Fruit fly (Drosophila melanogaster) whole organism, prepupa: ENCODE results near the gene topi.

ENCODE experiments used
- Blimp-1 ChIP-seq: fragments of 200-800 bp; sonication (Bioruptor generic); optimal IDR thresholded peaks from 3 replicates; lab custom pipeline; 2017; ENCODE audit warnings: missing biosample characterization, missing genetic modification characterization, mild to moderate bottlenecking, moderate library complexity, missing genetic modification reagents
- CG10631 ChIP-seq: fragments of 200-800 bp; sonication (Bioruptor generic); optimal IDR thresholded peaks from 2 replicates; lab custom pipeline; 2016; ENCODE audit warnings: missing biosample characterization, missing genetic modification characterization
- CG11762 ChIP-seq: fragments of 200-800 bp; sonication (Bioruptor generic); optimal IDR thresholded peaks from 3 replicates; lab custom pipeline; 2016; ENCODE audit warnings: missing biosample characterization, missing genetic modification characterization; ENCODE audit not compliant: insufficient read depth
- CG11902 ChIP-seq: fragments of 200-800 bp; sonication (Bioruptor generic); optimal IDR thresholded peaks from 3 replicates; lab custom pipeline; 2016; ENCODE audit warnings: missing biosample characterization, missing genetic modification characterization
- CG16779 ChIP-seq: fragments of 200-800 bp; sonication (Bioruptor generic); optimal IDR thresholded peaks from 3 replicates; lab custom pipeline; 2017; ENCODE audit warnings: missing biosample characterization, mild to moderate bottlenecking, missing genetic modification characterization
- CG3032 ChIP-seq: fragments of 200-800 bp; optimal IDR thresholded peaks from 2 replicates; lab custom pipeline; 2019; ENCODE audit warnings: missing biosample characterization, mild to moderate bottlenecking, missing genetic modification characterization, moderate library complexity
- CG34406 ChIP-seq: fragments of 200-800 bp; sonication (Bioruptor generic); optimal IDR thresholded peaks from 3 replicates; lab custom pipeline; 2016; ENCODE audit warnings: missing biosample characterization, missing genetic modification characterization
- CG6163 ChIP-seq: fragments of 200-800 bp; sonication (Bioruptor generic); IDR thresholded peaks from 3 replicates; pipeline ENCODE4 v1.3.6; 2022; ENCODE audit warnings: missing biosample characterization, missing genetic modification characterization
- CG6276 ChIP-seq: fragments of 200-800 bp; sonication (Bioruptor generic); optimal IDR thresholded peaks from 2 replicates; lab custom pipeline; 2017; ENCODE audit warnings: missing biosample characterization, mild to moderate bottlenecking, missing genetic modification characterization
- CG6808 ChIP-seq: fragments of 200-800 bp; sonication (Bioruptor generic); optimal IDR thresholded peaks from 3 replicates; lab custom pipeline; 2017; ENCODE audit warnings: missing biosample characterization, missing genetic modification characterization, mild to moderate bottlenecking, moderate library complexity, missing genetic modification reagents
- CG7368 ChIP-seq: fragments of 200-800 bp; sonication (Bioruptor generic); optimal IDR thresholded peaks from 3 replicates; lab custom pipeline; 2016; ENCODE audit warnings: missing biosample characterization, missing genetic modification characterization
- CG8119 ChIP-seq: fragments of 200-800 bp; sonication (Bioruptor generic); IDR thresholded peaks from 3 replicates; pipeline ENCODE4 v1.3.6; 2022; ENCODE audit warnings: missing biosample characterization, missing genetic modification characterization
- CG8319 ChIP-seq: fragments of 200-800 bp; sonication (Bioruptor generic); optimal IDR thresholded peaks from 3 replicates; lab custom pipeline; 2016; ENCODE audit warnings: missing biosample characterization, missing genetic modification characterization
- CG8632 ChIP-seq: fragments of 200-800 bp; sonication (Bioruptor generic); optimal IDR thresholded peaks from 3 replicates; lab custom pipeline; 2016; ENCODE audit warnings: missing biosample characterization, missing genetic modification characterization
- CG9139 ChIP-seq: fragments of 200-800 bp; sonication (Bioruptor generic); optimal IDR thresholded peaks from 3 replicates; lab custom pipeline; 2017; ENCODE audit warnings: missing biosample characterization, mild to moderate bottlenecking, missing genetic modification characterization
- Eip75B ChIP-seq: fragments of 200-800 bp; sonication (Bioruptor generic); optimal IDR thresholded peaks from 3 replicates; lab custom pipeline; 2016; ENCODE audit warnings: missing biosample characterization, missing genetic modification characterization
- Eip78C ChIP-seq: fragments of 200-800 bp; sonication (Bioruptor generic); peaks from one replicate; lab custom pipeline; 2016; ENCODE audit warnings: missing biosample characterization, missing genetic modification characterization
- Ets21C ChIP-seq: fragments of 200-800 bp; sonication (Bioruptor generic); optimal IDR thresholded peaks from 3 replicates; lab custom pipeline; 2016; ENCODE audit warnings: missing biosample characterization, missing genetic modification characterization
- Ets96B ChIP-seq: fragments of 200-800 bp; optimal IDR thresholded peaks from 2 replicates; lab custom pipeline; 2019; ENCODE audit warnings: missing biosample characterization, mild to moderate bottlenecking, missing genetic modification characterization, moderate library complexity
- Hr38 ChIP-seq: sonication (Bioruptor generic); optimal IDR thresholded peaks from 2 replicates; lab custom pipeline; 2016; ENCODE audit warnings: missing biosample characterization, missing genetic modification characterization
- Hr4 ChIP-seq: fragments of 200-800 bp; sonication (Bioruptor generic); optimal IDR thresholded peaks from 3 replicates; lab custom pipeline; 2016; ENCODE audit warnings: missing biosample characterization, missing genetic modification characterization
- Lpt ChIP-seq: fragments of 200-800 bp; sonication (Bioruptor generic); optimal IDR thresholded peaks from 3 replicates; lab custom pipeline; 2016; ENCODE audit warnings: missing biosample characterization, missing genetic modification characterization
- Met ChIP-seq: fragments of 200-800 bp; sonication (Bioruptor generic); optimal IDR thresholded peaks from 3 replicates; lab custom pipeline; 2016; ENCODE audit warnings: missing biosample characterization, missing genetic modification characterization
- OdsH ChIP-seq: fragments of 200-800 bp; sonication (Bioruptor generic); optimal IDR thresholded peaks from 3 replicates; lab custom pipeline; 2016; ENCODE audit warnings: missing biosample characterization, missing genetic modification characterization
- Smox ChIP-seq: fragments of 200-800 bp; sonication (Bioruptor generic); optimal IDR thresholded peaks from 3 replicates; lab custom pipeline; 2016; ENCODE audit warnings: missing biosample characterization, missing genetic modification characterization
- Sox102F ChIP-seq: fragments of 200-800 bp; sonication (Bioruptor generic); optimal IDR thresholded peaks from 2 replicates; lab custom pipeline; 2016; ENCODE audit warnings: missing biosample characterization, mild to moderate bottlenecking, missing genetic modification characterization
- Sox14 ChIP-seq: fragments of 200-800 bp; sonication (Bioruptor generic); optimal IDR thresholded peaks from 3 replicates; lab custom pipeline; 2016; ENCODE audit warnings: missing biosample characterization, missing genetic modification characterization
- Sox15 ChIP-seq: fragments of 200-800 bp; sonication (Bioruptor generic); optimal IDR thresholded peaks from 3 replicates; lab custom pipeline; 2016; ENCODE audit warnings: missing biosample characterization, missing genetic modification characterization
- achi ChIP-seq: fragments of 200-800 bp; sonication (Bioruptor generic); optimal IDR thresholded peaks from 3 replicates; lab custom pipeline; 2016; ENCODE audit warnings: missing biosample characterization, missing genetic modification characterization
- acj6 ChIP-seq: fragments of 200-800 bp; sonication (Bioruptor generic); optimal IDR thresholded peaks from 3 replicates; lab custom pipeline; 2016; ENCODE audit warnings: missing biosample characterization, missing genetic modification characterization
- cyc ChIP-seq: fragments of 200-800 bp; sonication (Bioruptor generic); optimal IDR thresholded peaks from 3 replicates; lab custom pipeline; 2016; ENCODE audit warnings: missing biosample characterization, missing genetic modification characterization
- dac ChIP-seq: fragments of 200-800 bp; sonication (Bioruptor generic); optimal IDR thresholded peaks from 2 replicates; lab custom pipeline; 2017; ENCODE audit warnings: missing biosample characterization, mild to moderate bottlenecking, missing genetic modification characterization
- esn ChIP-seq: fragments of 200-800 bp; sonication (Bioruptor generic); optimal IDR thresholded peaks from 2 replicates; lab custom pipeline; 2016; ENCODE audit warnings: missing biosample characterization, mild to moderate bottlenecking, missing genetic modification characterization, moderate library complexity
- lz ChIP-seq: fragments of 200-800 bp; sonication (Bioruptor generic); optimal IDR thresholded peaks from 3 replicates; lab custom pipeline; 2016; ENCODE audit warnings: missing biosample characterization, missing genetic modification characterization
- net ChIP-seq: fragments of 200-800 bp; sonication (Bioruptor generic); optimal IDR thresholded peaks from 3 replicates; lab custom pipeline; 2016; ENCODE audit warnings: missing biosample characterization, missing genetic modification characterization
- salr ChIP-seq, 2 experiments: fragments of 200-800 bp; sonication (Bioruptor generic); optimal IDR thresholded peaks; 3 replicates each; lab custom pipeline; 2016 to 2018; ENCODE audit warnings: missing biosample characterization in 2 of 2, missing genetic modification characterization in 2 of 2, mild to moderate bottlenecking in 1 of 2
- spab ChIP-seq: fragments of 200-800 bp; sonication (Bioruptor generic); optimal IDR thresholded peaks from 2 replicates; lab custom pipeline; 2017; ENCODE audit warnings: missing biosample characterization, mild to moderate bottlenecking, missing genetic modification characterization, missing genetic modification reagents
- ss ChIP-seq, 2 experiments: fragments of 200-800 bp; sonication (Bioruptor generic); optimal IDR thresholded peaks; 2 replicates in 1 of 2; 3 replicates in 1 of 2; lab custom pipeline; 2017 to 2018; ENCODE audit warnings: mild to moderate bottlenecking in 2 of 2, missing biosample characterization in 2 of 2, missing genetic modification characterization in 2 of 2, moderate library complexity in 1 of 2
- svp ChIP-seq: fragments of 200-800 bp; sonication (Bioruptor generic); peaks from one replicate; lab custom pipeline; 2016; ENCODE audit warnings: missing biosample characterization, missing genetic modification characterization
- topi ChIP-seq: fragments of 200-800 bp; sonication (Bioruptor generic); optimal IDR thresholded peaks from 3 replicates; lab custom pipeline; 2016; ENCODE audit warnings: missing biosample characterization, missing genetic modification characterization
- vri ChIP-seq: fragments of 200-800 bp; sonication (Bioruptor generic); optimal IDR thresholded peaks from 3 replicates; lab custom pipeline; 2016; ENCODE audit warnings: missing biosample characterization, mild to moderate bottlenecking, missing genetic modification characterization

Gene topi

DNA sequence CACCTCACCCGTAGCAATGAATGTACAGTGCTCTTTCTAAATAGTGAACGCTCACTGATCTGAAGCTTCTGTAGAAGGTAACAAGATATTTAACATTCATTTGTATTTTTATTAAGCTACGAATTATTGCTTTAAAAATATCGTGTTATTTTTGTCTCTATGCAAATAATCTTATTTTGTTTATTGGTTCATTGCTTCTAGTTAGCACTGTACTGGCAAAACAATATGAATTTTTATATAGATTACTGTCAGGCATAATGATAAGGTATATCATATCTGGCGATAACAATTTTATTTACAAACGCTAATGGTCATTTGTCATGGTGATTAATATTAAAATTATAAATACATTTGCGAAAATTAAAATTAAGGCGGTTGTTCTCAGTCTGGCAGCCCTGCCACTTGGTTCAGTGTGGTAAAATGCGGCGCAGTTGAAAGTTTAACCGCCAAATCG lies 3.4 kb upstream of the topi start, which contains the start of gene CG9471 (continued):
- TF ChIP-seq CG6808 (peak; percentile 87), CG8119 (GFP tag; lab: Robert Waterston, UW) (peak; percentile 95), cyc (GFP tag; lab: Kevin White, UChicago) (peak; percentile 96), Sox14 (GFP tag; lab: Kevin White, UChicago) (peak; percentile 97), CG7368 (peak; percentile 94), CG34406 (peak; percentile 95), Ets21C (GFP tag; lab: Kevin White, UChicago) (peak; percentile 94), salr (GFP tag; optimal IDR thresholded peaks at IDR 0.05; lab: Kevin White, UChicago) (peak; percentile 76 to 91), Sox102F (GFP tag; lab: Kevin White, UChicago) (peak; percentile 97), CG3032 (peak; percentile 89), CG11902 (GFP tag; lab: Kevin White, UChicago) (peak; percentile 92), lz (peak; percentile 96), Ets96B (tag; lab: Kevin White, UChicago) (peak; percentile 90), CG8632 (GFP tag; lab: Kevin White, UChicago) (peak; percentile 96), CG6163 (GFP tag; lab: Robert Waterston, UW) (peak; percentile 97), CG11762 (GFP tag; lab: Kevin White, UChicago) (peak; percentile 94), CG8319 (GFP tag; lab: Kevin White, UChicago) (peak; percentile 91), achi (GFP tag; lab: Kevin White, UChicago) (peak; percentile 95), dac (GFP tag; lab: Kevin White, UChicago) (peak; percentile 60), esn (peak; percentile 98), spab (GFP tag; lab: Kevin White, UChicago) (peak; percentile 82), vri (GFP tag; lab: Kevin White, UChicago) (peak; percentile 98), net (peak; percentile 95), Smox (GFP tag; lab: Kevin White, UChicago) (peak; percentile 96), acj6 (GFP tag; lab: Kevin White, UChicago) (peak; percentile 96), Eip75B (peak; percentile 95), Sox15 (peak; percentile 91), OdsH (GFP tag; lab: Kevin White, UChicago) (peak; percentile 97), Blimp-1 (peak; percentile 81), CG10631 (GFP tag; lab: Kevin White, UChicago) (peak; percentile 96), Lpt (GFP tag; lab: Kevin White, UChicago) (peak; percentile 87)

DNA sequence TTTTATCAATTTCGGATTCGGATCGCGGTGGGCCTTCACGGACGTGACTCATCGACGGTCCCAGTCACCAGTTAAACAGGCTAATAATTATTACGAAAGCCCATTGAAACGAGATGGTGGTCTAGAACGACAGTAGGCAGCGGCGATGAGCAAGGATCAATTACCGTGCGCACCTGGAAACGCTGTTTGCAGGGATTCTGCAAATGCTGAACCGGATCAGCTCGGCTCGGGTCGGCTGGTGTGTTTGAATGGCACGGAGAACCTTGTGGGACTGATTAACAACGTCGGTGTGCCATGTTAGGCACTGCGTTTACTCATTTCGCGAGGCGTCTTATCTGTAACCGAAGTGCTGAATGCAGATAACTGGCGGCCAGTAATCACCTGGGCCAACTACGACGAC lies 774 bp upstream of the topi start, which contains the start of gene Whamy:
Gene Whamy (minus strand): TSS at position 273 of the 400 bp plus-strand sequence.
- no peak for TF ChIP-seq CG9139
- TF ChIP-seq topi (GFP tag; lab: Kevin White, UChicago) = peak; percentile 13
- no peak for TF ChIP-seq acj6 (GFP tag; lab: Kevin White, UChicago)
- TF ChIP-seq svp = peak; percentile 72
- TF ChIP-seq Hr38 (GFP tag; lab: Kevin White, UChicago) = no peak
- peak; percentile 88 for TF ChIP-seq vri (GFP tag; lab: Kevin White, UChicago)
- TF ChIP-seq CG6276 = no peak
- no peak for TF ChIP-seq Lpt (GFP tag; lab: Kevin White, UChicago)
- TF ChIP-seq CG16779 (tag; lab: Kevin White, UChicago) = peak; percentile 12
- no peak for TF ChIP-seq Eip75B
- no peak for TF ChIP-seq spab (GFP tag; lab: Kevin White, UChicago)
- TF ChIP-seq achi (GFP tag; lab: Kevin White, UChicago) = no peak
- TF ChIP-seq Ets21C (GFP tag; lab: Kevin White, UChicago) = no peak
- peak in 1 of 2 experiments; percentile 8 for TF ChIP-seq ss (GFP tag; optimal IDR thresholded peaks at IDR 0.05; lab: Kevin White, UChicago)
- peak; percentile 26 for TF ChIP-seq Eip78C
- no peak for TF ChIP-seq CG8319 (GFP tag; lab: Kevin White, UChicago)
- TF ChIP-seq CG3032 = no peak
- no peak for TF ChIP-seq Hr4 (GFP tag; lab: Kevin White, UChicago)
- no peak for TF ChIP-seq Met (GFP tag; lab: Kevin White, UChicago)
